Fruit fly (Drosophila melanogaster): ENCODE data around the gene eIF3g1.

The eIF3g1 gene

DNA sequence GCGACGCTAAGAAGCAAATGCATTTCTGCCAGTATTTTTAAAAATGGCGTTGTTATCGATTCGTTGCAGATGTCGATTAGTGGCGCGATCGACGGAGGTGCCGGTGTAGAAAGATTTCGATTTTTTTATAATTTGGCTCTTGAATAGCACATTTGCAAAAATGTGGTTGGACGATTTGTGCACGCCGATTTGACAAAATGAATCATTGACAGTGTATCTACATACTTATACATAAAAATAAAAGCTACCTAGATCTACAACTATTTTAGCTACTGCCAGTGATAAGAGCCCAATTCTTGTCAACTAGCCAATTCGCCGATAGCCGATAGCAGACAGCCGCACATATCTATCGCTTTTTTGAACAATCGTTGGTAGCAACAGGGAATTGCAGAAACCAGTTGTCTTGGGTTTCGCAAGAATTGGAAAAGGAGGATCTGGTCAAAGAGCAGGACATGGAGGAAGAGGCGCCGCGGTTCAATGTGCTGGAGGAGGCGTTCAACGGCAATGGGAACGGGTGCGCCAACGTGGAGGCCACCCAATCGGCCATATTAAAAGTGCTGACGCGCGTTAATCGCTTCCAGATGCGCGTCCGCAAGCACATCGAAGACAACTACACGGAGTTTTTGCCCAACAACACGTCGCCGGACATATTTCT is 6.2 kb downstream of the eIF3g1 start, which contains the start of the genes Klp3A and Zw10:
Klp3A (minus strand) TSS at position 202 of the 655 bp plus-strand sequence.
Zw10 (plus strand) TSS at position 347 of the 655 bp plus-strand sequence.
- TF ChIP-seq CG8478 (optimal IDR thresholded peaks at IDR 0.05): no peak
- TF ChIP-seq CTCF (optimal IDR thresholded peaks at IDR 0.05): no peak

DNA sequence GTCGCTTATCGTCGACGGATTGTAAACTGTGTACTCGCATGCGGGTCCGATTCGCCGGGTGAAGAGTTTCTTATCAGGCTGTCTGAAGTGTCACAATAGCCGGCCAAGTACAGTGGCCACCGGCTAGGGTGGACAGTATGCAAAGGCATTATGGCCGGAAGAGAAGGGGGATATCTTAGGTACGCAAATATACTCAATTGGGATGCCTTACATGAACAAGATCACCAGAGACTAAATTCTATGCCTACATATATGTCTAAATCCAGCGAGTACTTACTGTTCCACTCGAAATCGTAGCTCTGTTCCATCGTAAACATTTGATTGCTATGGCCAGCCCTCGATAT is 16.4 kb downstream of the eIF3g1 start:
- TF ChIP-seq CG8478 (optimal IDR thresholded peaks at IDR 0.05) (no peak), CTCF (optimal IDR thresholded peaks at IDR 0.05) (no peak)

DNA sequence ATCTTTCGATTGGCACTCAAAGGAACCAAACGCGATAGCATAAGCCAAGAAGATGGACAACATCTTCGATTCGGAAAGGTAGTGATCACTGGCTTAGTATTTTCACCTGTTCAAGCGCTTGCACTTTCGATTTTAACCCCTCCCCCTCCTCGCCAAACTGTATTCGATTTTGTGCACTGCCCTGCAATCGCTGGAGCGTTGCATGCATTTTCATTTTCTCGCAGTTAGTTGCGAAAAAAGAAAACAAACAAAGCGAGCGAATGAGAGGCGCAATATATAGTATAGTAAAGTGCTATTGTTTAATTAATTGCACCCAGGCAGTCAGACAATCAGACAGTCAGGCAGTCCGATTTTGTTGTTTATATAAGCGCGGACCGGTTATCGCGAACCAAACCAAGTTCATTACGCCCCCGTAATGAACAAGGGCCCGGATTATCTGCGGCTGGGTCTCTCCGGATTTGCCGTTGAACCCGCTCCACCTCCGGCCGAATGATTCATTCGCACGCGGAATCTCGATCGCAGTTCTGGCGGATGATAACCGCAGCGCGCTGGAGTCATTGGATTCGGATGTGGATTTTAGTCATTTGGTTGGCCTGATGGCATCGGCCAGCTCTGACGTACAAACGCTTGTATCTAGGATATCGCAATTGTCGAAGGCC is 16.9 kb downstream of the eIF3g1 start:
- TF ChIP-seq CG8478 (optimal IDR thresholded peaks at IDR 0.05) (no peak), CTCF (optimal IDR thresholded peaks at IDR 0.05) (no peak)

DNA sequence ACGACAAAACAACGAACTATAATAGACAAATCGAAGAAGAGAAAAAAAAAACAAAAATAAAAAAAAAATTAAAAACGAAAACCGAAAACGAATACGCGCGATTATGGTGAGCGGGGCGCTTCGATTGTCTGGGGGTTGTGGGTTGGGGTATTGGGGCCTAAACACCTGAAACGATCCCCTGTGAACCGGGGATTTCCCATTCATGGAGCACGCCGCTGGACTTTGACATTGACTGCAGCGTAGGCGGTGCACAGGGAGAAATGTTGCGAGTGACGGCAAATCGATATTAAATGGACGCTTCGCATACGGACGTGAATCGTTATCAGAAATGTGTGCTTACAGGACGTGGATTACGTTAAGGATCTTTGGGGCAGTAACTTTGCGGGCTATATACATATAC is 17.9 kb downstream of the eIF3g1 start:
- no peak for TF ChIP-seq CG8478 (optimal IDR thresholded peaks at IDR 0.05)
- no peak for TF ChIP-seq CTCF (optimal IDR thresholded peaks at IDR 0.05)

DNA sequence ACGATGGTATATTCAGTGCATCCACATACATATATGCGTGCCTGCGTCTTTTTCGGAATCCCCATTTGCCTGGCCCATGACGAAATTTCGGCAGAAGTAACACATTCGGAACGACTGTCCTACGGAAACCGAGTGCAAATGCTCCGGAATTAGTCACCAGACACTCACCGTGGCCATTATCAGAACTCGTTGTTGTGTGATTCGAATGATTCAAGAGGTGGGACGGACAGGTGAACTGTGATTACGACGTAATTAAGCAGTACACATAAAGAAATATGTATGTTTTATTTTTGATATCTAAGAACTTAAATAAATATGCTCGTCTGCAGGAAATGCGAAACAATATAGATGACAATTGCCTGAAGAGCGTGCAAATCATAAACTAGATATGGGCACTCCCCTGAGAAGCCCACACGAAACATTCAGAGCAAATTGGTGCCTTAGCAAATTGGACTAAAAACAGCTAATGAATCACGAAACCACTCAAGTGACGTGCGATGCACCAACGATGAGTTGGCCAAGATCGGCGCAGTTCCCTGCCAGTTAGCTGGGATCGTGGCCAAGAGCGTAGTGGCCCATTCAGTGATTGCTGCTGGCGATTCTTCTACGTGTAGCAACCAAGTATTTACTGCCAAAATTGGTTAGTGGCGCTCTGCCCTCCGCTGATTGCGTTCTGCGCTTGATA is 18.7 kb downstream of the eIF3g1 start:
- TF ChIP-seq CTCF (optimal IDR thresholded peaks at IDR 0.05) (no peak), CG8478 (optimal IDR thresholded peaks at IDR 0.05) (no peak)

DNA sequence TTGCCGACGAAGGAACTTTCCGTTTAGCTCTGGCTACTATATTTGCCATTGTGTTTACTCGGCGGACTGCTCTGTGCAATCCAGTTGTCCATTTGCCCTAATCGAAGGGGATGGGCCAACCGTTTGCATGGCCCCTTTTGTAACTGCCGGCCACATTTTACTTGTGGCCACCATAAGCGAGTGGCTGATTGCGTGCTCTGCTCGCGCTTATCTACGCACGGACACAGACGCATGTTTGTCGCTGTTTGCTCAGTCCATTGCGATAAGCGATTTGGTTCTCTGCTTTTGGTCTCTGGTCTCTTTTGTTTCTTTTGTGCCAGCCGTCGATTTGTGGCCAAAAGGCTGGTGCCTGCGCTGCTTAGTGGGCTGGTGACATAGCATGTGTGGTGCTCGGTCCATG is 19.5 kb downstream of the eIF3g1 start:
- TF ChIP-seq CTCF (optimal IDR thresholded peaks at IDR 0.05) (no peak), CG8478 (optimal IDR thresholded peaks at IDR 0.05) (no peak)

DNA sequence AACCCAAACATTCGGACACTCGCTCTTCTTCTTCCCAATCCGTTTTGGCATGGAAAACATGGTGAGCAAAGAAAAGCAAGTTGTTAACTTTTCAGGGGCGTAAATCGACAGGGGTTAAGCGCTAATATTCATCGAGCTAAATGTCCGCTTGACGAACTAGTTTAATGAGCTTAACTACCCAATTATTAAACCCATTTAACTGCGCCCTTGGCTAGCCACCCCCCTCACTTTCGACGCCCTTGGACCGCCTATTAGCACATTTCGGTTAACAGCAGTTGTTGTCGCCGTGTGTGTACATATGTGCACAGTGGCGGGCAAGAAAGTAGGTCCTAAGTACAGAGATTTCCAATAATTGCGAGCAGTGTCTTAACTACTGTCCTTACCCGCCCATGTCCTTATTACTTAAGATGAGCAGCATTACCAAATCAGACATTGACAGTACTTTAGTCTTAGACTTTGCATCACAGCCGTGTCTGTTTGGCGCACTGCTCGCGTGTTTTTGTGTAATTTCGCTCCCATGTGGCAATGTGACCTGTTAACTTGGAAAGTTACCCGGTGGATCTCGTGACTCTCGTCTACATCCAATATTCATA is 20.6 kb downstream of the eIF3g1 start:
- no peak for TF ChIP-seq CTCF (optimal IDR thresholded peaks at IDR 0.05)
- TF ChIP-seq CG8478 (optimal IDR thresholded peaks at IDR 0.05): no peak

DNA sequence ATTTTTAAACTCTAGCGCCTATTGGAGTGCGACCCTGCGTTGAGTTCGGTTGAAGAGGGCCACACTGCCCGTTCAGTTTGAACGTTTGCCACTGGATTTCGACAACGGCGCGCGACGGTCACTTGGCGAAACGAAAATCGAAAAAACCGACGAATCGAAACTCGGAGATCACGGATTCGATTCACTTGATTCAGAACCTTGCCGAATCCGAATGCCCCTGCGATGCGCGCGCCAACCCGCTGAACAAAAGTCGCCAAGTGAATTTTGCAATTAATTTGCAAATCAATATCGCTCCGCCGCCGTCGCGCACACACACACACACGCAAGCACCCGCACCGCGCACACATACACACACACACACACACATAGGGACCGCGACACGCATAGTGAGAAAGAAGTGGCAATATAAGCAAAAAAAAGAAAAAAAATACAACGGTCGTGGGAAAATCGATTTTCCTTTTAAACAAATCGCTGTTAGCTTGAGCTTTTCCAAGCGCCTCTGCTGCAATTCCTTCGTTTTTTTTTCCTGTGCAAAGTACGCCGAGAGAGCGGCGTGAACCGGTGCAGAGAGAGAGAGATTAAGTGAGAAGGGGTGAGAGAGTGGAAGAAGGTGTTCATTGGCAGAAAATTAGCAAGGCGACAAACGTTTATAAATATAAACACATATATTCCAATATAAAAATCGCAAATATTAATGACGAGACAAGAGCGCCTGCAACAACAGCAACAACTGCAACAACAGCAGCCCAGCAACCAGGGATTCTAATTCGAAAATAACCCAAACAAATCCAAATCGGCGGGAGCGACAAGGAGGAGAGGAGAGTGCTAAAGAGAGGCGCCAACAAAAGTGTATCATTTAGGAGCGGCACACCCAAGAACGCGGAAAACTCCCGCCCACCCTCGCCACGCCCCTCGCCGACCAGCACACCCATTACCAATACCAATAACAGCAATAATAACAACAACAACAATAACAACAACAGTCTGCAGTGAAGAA is 21.4 kb downstream of the eIF3g1 start, which contains the start of gene egh:
egh (plus strand) TSS at position 89 of the 997 bp plus-strand sequence.
- TF ChIP-seq CG8478 (optimal IDR thresholded peaks at IDR 0.05) (no peak), CTCF (optimal IDR thresholded peaks at IDR 0.05) (peak in 1 of 2 experiments; percentile 11)

DNA sequence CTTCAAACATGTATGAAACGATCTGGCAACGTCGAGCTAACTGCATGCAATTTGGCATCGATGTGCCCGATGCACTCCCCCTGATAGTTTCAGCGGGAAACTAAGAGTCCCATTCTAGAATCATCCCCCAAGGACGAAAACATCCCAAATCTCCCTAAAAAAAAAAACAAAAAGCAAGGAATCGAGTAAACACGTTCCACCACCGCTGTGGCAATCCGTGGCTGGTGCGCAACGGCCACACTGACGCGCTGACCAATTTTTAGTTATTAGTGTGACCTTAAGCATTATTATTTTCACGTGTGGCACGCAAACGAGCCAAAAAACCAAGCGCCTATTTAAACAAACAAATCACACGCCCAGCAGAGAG is 24.4 kb downstream of the eIF3g1 start, which contains the start of gene wds:
wds (plus strand) TSS at position 265 of the 367 bp plus-strand sequence.
- no peak for TF ChIP-seq CG8478 (optimal IDR thresholded peaks at IDR 0.05)
- TF ChIP-seq CTCF (optimal IDR thresholded peaks at IDR 0.05): peak in 1 of 2 experiments; percentile 19

DNA sequence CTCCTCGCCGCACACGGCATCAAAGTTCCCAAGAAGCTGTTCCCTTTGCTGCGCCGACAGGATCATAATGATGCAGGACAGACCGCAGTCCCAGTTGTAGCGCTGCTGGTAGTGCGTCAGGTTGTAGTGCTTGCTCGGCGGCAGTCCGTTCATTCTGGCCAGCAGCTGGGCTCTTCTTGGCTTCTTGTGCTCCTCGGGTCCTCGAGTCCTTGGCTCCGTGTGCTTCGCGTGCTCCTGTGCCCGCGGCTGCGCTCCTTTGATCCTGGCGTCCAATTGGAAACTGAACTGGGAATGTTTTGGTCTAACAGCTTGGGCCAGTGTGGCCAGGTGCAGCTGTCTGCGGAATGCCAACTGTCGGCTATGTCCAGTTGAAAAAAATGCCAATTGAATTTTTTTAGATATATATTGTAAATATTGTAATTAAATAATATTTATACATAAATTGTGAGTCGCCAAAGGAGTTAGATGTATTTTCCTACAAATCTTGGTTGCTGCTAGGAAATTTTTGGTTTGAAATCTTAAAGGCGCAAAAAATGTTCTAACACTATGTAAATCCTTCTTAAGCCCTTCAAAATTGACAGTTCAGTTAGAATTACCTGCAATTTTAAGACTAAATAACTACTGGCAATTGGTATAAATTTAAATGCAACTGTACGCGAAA is 25.0 kb downstream of the eIF3g1 start, which contains the start of gene CG13760:
CG13760 (minus strand) TSS at position 645 of the 661 bp plus-strand sequence.
- no peak for TF ChIP-seq CG8478 (optimal IDR thresholded peaks at IDR 0.05)
- TF ChIP-seq CTCF (optimal IDR thresholded peaks at IDR 0.05): no peak

DNA sequence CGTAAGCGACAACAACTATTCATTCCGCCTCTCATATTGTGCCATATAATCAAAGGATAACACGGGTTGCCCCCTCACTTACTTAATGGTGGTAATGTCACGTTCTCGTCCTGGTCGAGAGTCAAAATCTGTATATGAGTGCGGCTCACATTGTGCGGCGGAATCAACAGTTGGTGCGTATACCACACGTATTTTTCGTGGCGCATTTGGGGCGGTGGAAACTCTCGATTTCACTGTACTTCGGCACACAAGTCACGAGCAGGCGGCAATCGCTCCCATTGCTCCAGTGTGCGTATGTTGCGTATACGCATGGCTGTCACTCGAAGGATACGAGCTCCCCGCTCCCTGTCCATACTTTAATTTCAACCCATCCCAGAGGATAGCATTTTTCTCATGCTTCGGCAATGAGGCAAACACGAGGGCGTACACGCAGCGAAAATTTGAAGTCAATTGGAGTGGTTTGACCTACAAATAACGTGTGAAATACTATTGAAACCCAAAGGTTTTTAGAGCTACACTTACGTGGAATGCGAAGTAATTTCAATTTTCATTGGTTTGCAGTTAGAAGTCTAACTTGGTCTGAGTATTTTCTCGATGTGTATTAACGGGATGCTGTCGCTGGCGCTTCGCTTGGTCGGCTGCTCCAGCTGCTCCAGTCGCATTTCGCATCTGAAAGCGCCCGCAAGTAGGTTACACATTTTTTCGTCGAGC is 28.2 kb downstream of the eIF3g1 start:
- TF ChIP-seq CG8478 (optimal IDR thresholded peaks at IDR 0.05) (no peak), CTCF (optimal IDR thresholded peaks at IDR 0.05) (no peak)

DNA sequence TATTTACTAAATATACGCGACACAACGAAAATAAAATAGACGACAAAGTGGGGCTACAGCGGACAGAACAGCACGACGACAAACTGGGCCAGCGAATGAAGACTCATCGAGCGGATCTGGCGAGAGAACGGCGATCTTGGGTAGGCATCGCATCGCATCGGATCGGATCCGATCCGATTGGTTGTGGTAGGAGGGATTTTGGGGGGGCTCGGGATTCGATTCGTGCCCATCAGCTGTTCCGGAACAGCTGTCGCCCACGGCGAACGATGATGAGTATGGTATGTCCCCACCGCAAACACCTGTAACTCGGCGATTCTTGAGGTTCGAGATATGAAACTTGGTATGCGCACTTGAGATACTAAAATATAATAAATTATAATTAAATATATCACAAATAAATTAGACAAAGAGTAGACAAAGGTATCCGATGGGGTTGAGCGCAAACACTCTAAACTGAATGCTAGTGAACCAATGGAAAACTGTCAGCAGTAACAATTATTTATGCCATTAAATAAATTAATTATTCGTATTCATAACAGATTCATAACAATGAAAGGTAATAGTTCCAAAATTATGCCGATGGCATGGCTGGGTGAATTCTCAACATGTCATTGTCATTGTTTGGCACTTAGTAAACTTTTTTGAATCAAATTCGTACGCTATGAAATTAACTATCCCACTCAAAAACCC is 29.7 kb downstream of the eIF3g1 start, which contains the start of the genes Vha36-3 and AANATL7:
Vha36-3 (minus strand) TSS at position 242 of the 690 bp plus-strand sequence.
AANATL7 (plus strand) TSS at position 640 of the 690 bp plus-strand sequence.
- TF ChIP-seq CG8478 (optimal IDR thresholded peaks at IDR 0.05) (no peak), CTCF (optimal IDR thresholded peaks at IDR 0.05) (no peak)

Measured in S2 (cell line).